Worm (Caenorhabditis elegans): Measurements from ENCODE around the gene aass-1.

Gene aass-1

DNA sequence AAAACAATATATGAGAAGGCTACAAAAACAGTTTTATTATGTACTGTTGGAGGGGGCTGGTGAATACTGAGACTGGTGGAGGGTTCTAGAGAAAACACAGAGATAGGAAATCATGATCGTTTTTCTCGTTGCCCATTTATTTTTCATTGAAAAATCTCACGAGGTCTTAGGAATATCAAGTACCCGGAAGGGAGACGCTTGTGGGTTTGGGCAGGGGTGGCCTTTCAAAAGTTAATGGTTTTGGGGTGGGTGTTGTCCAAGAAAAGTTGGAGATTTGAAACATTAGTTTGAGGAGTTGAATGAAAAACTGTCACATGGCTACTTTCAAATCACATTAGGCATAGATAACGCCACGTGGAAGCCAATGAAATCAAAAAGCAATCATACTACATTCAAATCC, 49.8 kb downstream of the aass-1 start:
- TF ChIP-seq daf-12 (tag; optimal IDR thresholded peaks at IDR 0.05) (no peak), nhr-41 (GFP tag; IDR thresholded peaks at IDR 0.05) (no peak), nhr-237 (tag; optimal IDR thresholded peaks at IDR 0.05) (no peak), F37D6.2 (tag; optimal IDR thresholded peaks at IDR 0.05) (no peak), mdl-1 (tag; optimal IDR thresholded peaks at IDR 0.05) (no peak), lin-1 (GFP tag; IDR thresholded peaks at IDR 0.05) (peak; percentile 38; the same call in 1 of the 2 replicates), zip-2 (tag; optimal IDR thresholded peaks at IDR 0.05) (no peak), mdt-29 (GFP tag; IDR thresholded peaks at IDR 0.05) (no peak), duxl-1 (tag; optimal IDR thresholded peaks at IDR 0.05; ENCODE audit: poor library complexity) (peak; percentile 25), lin-39 (tag; optimal IDR thresholded peaks at IDR 0.05) (no peak), unc-39 (tag; optimal IDR thresholded peaks at IDR 0.05) (no peak), lin-15B (tag; optimal IDR thresholded peaks at IDR 0.05) (no peak), mep-1 (tag; optimal IDR thresholded peaks at IDR 0.05) (no peak), nhr-42 (GFP tag; IDR thresholded peaks at IDR 0.05) (no peak), ZK337.2 (GFP tag; IDR thresholded peaks at IDR 0.05) (no peak), hmg-1.1 (GFP tag; IDR thresholded peaks at IDR 0.05) (0 out of 2 replicates have a peak, but pooled peaks have one; percentile 14), Y105C5A.15 (GFP tag; IDR thresholded peaks at IDR 0.05) (no peak), attf-4 (tag; optimal IDR thresholded peaks at IDR 0.05) (no peak), nhr-10 (tag; optimal IDR thresholded peaks at IDR 0.05) (no peak), jun-1 (tag; optimal IDR thresholded peaks at IDR 0.05) (no peak), tra-1 (GFP tag; IDR thresholded peaks at IDR 0.05) (0 out of 2 replicates have a peak, but pooled peaks have one; percentile 6), egl-43 (GFP tag; IDR thresholded peaks at IDR 0.05) (no peak), zag-1 (tag; optimal IDR thresholded peaks at IDR 0.05) (no peak), dmd-6 (GFP tag; IDR thresholded peaks at IDR 0.05) (peak; percentile 14; the same call in 1 of the 2 replicates), ceh-28 (tag; optimal IDR thresholded peaks at IDR 0.05) (no peak), hlh-30 (tag; optimal IDR thresholded peaks at IDR 0.05; ENCODE audit: insufficient read depth) (peak; percentile 35), madf-9 (GFP tag; conservative IDR thresholded peaks at IDR 0.05) (no peak), dmd-9 (GFP tag; IDR thresholded peaks at IDR 0.05) (no peak), hlh-11 (tag; optimal IDR thresholded peaks at IDR 0.05) (peak; percentile 30), T20F7.1 (GFP tag; optimal IDR thresholded peaks at IDR 0.05) (no peak), fos-1 (tag; optimal IDR thresholded peaks at IDR 0.05) (no peak), aha-1 (tag) (no peak), zfp-3 (GFP tag; conservative IDR thresholded peaks at IDR 0.05) (no peak), sdz-12 (GFP tag; optimal IDR thresholded peaks at IDR 0.05) (no peak), lin-13 (GFP tag; optimal IDR thresholded peaks at IDR 0.05) (no peak), ceh-20 (GFP tag; IDR thresholded peaks at IDR 0.05) (0 out of 2 replicates have a peak, but pooled peaks have one; percentile 12), ztf-11 (tag; optimal IDR thresholded peaks at IDR 0.05) (no peak), nhr-25 (tag; optimal IDR thresholded peaks at IDR 0.05; ENCODE audit: borderline replicate concordance, insufficient read depth) (no peak), F49E8.2 (tag; optimal IDR thresholded peaks at IDR 0.05; ENCODE audit: borderline replicate concordance) (no peak), madf-5 (GFP tag; IDR thresholded peaks at IDR 0.05) (no peak), php-3 (GFP tag; IDR thresholded peaks at IDR 0.05) (0 out of 2 replicates have a peak, but pooled peaks have one; percentile 12), vab-7 (GFP tag; IDR thresholded peaks at IDR 0.05) (no peak), ceh-82 (tag; optimal IDR thresholded peaks at IDR 0.05) (no peak), lin-38 (GFP tag; IDR thresholded peaks at IDR 0.05) (no peak), hif-1 (tag; optimal IDR thresholded peaks at IDR 0.05) (no peak), ztf-7 (tag; optimal IDR thresholded peaks at IDR 0.05) (no peak), nhr-77 (tag; optimal IDR thresholded peaks at IDR 0.05) (no peak), pqm-1 (tag; optimal IDR thresholded peaks at IDR 0.05) (no peak), daf-19 (GFP tag; conservative IDR thresholded peaks at IDR 0.05) (no peak), ceh-44 (GFP tag; IDR thresholded peaks at IDR 0.05) (no peak), nhr-48 (tag; optimal IDR thresholded peaks at IDR 0.05) (no peak), lir-3 (tag; optimal IDR thresholded peaks at IDR 0.05) (no peak)
